Worm (Caenorhabditis elegans): Measurements from ENCODE around the gene T25F10.4.

ce11 chrV:6767576-6767975 is 5.3 kb upstream of the T25F10.4 start:
- no peak for TF ChIP-seq hnd-1 (tag; optimal IDR thresholded peaks at IDR 0.05)
- TF ChIP-seq sea-1 (GFP tag; conservative IDR thresholded peaks at IDR 0.05) = no peak
- TF ChIP-seq flt-1 (GFP tag; IDR thresholded peaks at IDR 0.05) = no peak

Measured in whole organism, early embryonic.